Worm (Caenorhabditis elegans) whole organism, late embryonic: ENCODE data around the gene arl-1.

Source experiments
- C38D4.7 ChIP-seq: fragments of 200-800 bp; sonication (Bioruptor generic); optimal IDR thresholded peaks from 2 replicates; lab custom pipeline; 2018; ENCODE audit warnings: mild to moderate bottlenecking, missing genetic modification characterization, moderate library complexity, missing compliant biosample characterization
- F13H6.1 ChIP-seq: sonication (generic microtip); optimal IDR thresholded peaks from 2 replicates; lab custom pipeline; 2016; ENCODE audit warnings: missing genetic modification characterization, missing compliant biosample characterization
- K09A11.1 ChIP-seq: sonication (generic microtip); optimal IDR thresholded peaks from 2 replicates; lab custom pipeline; 2017; ENCODE audit warnings: antibody characterized with exemption, mild to moderate bottlenecking, missing genetic modification characterization, missing compliant biosample characterization; ENCODE audit not compliant: insufficient read depth
- Y22D7AL.16 ChIP-seq: sonication (generic microtip); optimal IDR thresholded peaks from 2 replicates; lab custom pipeline; 2016; ENCODE audit warnings: missing genetic modification characterization, missing compliant biosample characterization
- ahr-1 ChIP-seq: sonication (generic microtip); optimal IDR thresholded peaks from 2 replicates; lab custom pipeline; 2016; ENCODE audit warnings: missing genetic modification characterization, missing compliant biosample characterization
- ceh-19 ChIP-seq: fragments of 200-800 bp; sonication (Bioruptor generic); optimal IDR thresholded peaks from 2 replicates; lab custom pipeline; 2018; ENCODE audit warnings: mild to moderate bottlenecking, missing genetic modification characterization, missing compliant biosample characterization
- ceh-2 ChIP-seq: sonication (generic microtip); optimal IDR thresholded peaks from 2 replicates; lab custom pipeline; 2016; ENCODE audit warnings: missing genotype, missing genetic modification characterization, missing compliant biosample characterization
- ceh-22 ChIP-seq: sonication (generic microtip); optimal IDR thresholded peaks from 2 replicates; lab custom pipeline; 2017; ENCODE audit warnings: missing biosample characterization, missing genetic modification characterization
- ceh-30 ChIP-seq: fragments of 150-350 bp; optimal IDR thresholded peaks from 2 replicates; lab custom pipeline; 2014; ENCODE audit warnings: missing biosample characterization, missing genetic modification characterization
- ceh-34 ChIP-seq: sonication (generic microtip); optimal IDR thresholded peaks from 2 replicates; lab custom pipeline; 2016; ENCODE audit warnings: mild to moderate bottlenecking, missing genetic modification characterization, missing compliant biosample characterization
- dmd-4 ChIP-seq: sonication (generic microtip); optimal IDR thresholded peaks from 2 replicates; lab custom pipeline; 2016; ENCODE audit warnings: borderline replicate concordance, missing genetic modification characterization, missing compliant biosample characterization
- dve-1 ChIP-seq: sonication (generic microtip); optimal IDR thresholded peaks from 2 replicates; lab custom pipeline; 2017; ENCODE audit warnings: antibody characterized with exemption, mild to moderate bottlenecking, missing genetic modification characterization, missing compliant biosample characterization
- elt-2 ChIP-seq: sonication (generic microtip); optimal IDR thresholded peaks from 2 replicates; lab custom pipeline; 2016; ENCODE audit warnings: missing genetic modification reagents, missing genetic modification characterization, missing compliant biosample characterization
- ets-4 ChIP-seq: sonication (generic microtip); optimal IDR thresholded peaks from 2 replicates; lab custom pipeline; 2016; ENCODE audit warnings: missing genetic modification characterization, missing compliant biosample characterization
- fax-1 ChIP-seq: sonication (generic microtip); optimal IDR thresholded peaks from 2 replicates; lab custom pipeline; 2016; ENCODE audit warnings: missing genotype, missing genetic modification characterization, missing compliant biosample characterization
- fkh-6 ChIP-seq: sonication (generic microtip); optimal IDR thresholded peaks from 2 replicates; lab custom pipeline; 2016; ENCODE audit warnings: missing genetic modification characterization, missing compliant biosample characterization
- gmeb-2 ChIP-seq: sonication (generic microtip); optimal IDR thresholded peaks from 2 replicates; lab custom pipeline; 2016; ENCODE audit warnings: missing genetic modification characterization, inconsistent platforms, missing compliant biosample characterization
- hlh-15 ChIP-seq: sonication (generic microtip); optimal IDR thresholded peaks from 2 replicates; lab custom pipeline; 2016; ENCODE audit warnings: missing genetic modification characterization, missing compliant biosample characterization
- hlh-30 ChIP-seq: sonication (generic microtip); optimal IDR thresholded peaks from 2 replicates; lab custom pipeline; 2017; ENCODE audit warnings: antibody characterized with exemption, missing genetic modification characterization, missing compliant biosample characterization; ENCODE audit not compliant: insufficient read depth
- lim-6 ChIP-seq: sonication (generic microtip); optimal IDR thresholded peaks from 2 replicates; lab custom pipeline; 2016; ENCODE audit warnings: missing genetic modification characterization, missing compliant biosample characterization
- lin-11 ChIP-seq: fragments of 200-800 bp; sonication (Bioruptor generic); optimal IDR thresholded peaks from 2 replicates; lab custom pipeline; 2018; ENCODE audit warnings: mild to moderate bottlenecking, missing genetic modification characterization, missing compliant biosample characterization
- madf-2 ChIP-seq: sonication (generic microtip); optimal IDR thresholded peaks from 2 replicates; lab custom pipeline; 2017; ENCODE audit warnings: missing genetic modification characterization, missing compliant biosample characterization
- nfya-1 ChIP-seq: sonication (generic microtip); optimal IDR thresholded peaks from 2 replicates; lab custom pipeline; 2017; ENCODE audit warnings: missing genetic modification characterization, mild to moderate bottlenecking, missing compliant biosample characterization, antibody characterized with exemption, moderate library complexity
- pag-3 ChIP-seq: sonication (generic microtip); optimal IDR thresholded peaks from 2 replicates; lab custom pipeline; 2016; ENCODE audit warnings: missing compliant biosample characterization, missing genetic modification characterization, borderline replicate concordance
- pat-9 ChIP-seq: fragments of 200-800 bp; sonication (Bioruptor generic); optimal IDR thresholded peaks from 2 replicates; lab custom pipeline; 2018; ENCODE audit warnings: mild to moderate bottlenecking, missing genetic modification characterization, moderate library complexity, missing compliant biosample characterization
- pax-1 ChIP-seq: fragments of 150-350 bp; optimal IDR thresholded peaks from 2 replicates; lab custom pipeline; 2014; ENCODE audit warnings: missing biosample characterization, missing genetic modification characterization
- pha-2 ChIP-seq: sonication (generic microtip); optimal IDR thresholded peaks from 2 replicates; lab custom pipeline; 2017; ENCODE audit warnings: mild to moderate bottlenecking, missing genetic modification characterization, missing compliant biosample characterization
- pqm-1 ChIP-seq: sonication (generic microtip); optimal IDR thresholded peaks from 2 replicates; lab custom pipeline; 2016; ENCODE audit warnings: missing genetic modification characterization, missing compliant biosample characterization
- pros-1 ChIP-seq: fragments of 150-350 bp; optimal IDR thresholded peaks from 2 replicates; lab custom pipeline; 2014; ENCODE audit warnings: missing biosample characterization, missing genetic modification reagents, missing genetic modification characterization
- ref-2 ChIP-seq: sonication (generic microtip); optimal IDR thresholded peaks from 2 replicates; lab custom pipeline; 2016; ENCODE audit warnings: missing genetic modification characterization, missing compliant biosample characterization
- rnt-1 ChIP-seq: sonication (generic microtip); optimal IDR thresholded peaks from 2 replicates; lab custom pipeline; 2016; ENCODE audit warnings: missing genetic modification characterization, missing compliant biosample characterization
- syd-9 ChIP-seq: sonication (generic microtip); optimal IDR thresholded peaks from 2 replicates; lab custom pipeline; 2016; ENCODE audit warnings: mild to moderate bottlenecking, missing genetic modification characterization, moderate library complexity, missing compliant biosample characterization
- tbx-2 ChIP-seq: sonication (generic microtip); optimal IDR thresholded peaks from 2 replicates; lab custom pipeline; 2016; ENCODE audit warnings: missing genetic modification characterization, missing compliant biosample characterization
- unc-3 ChIP-seq, 2 experiments: fragments of 200-800 bp in 1 of 2; sonication (Bioruptor generic) in 1 of 2; sonication (generic microtip) in 1 of 2; conservative IDR thresholded peaks in 1 of 2; optimal IDR thresholded peaks in 1 of 2; 2 replicates each; pipeline versions ENCODE4 v1.3.6 to Lab custom; 2016 to 2022; ENCODE audit warnings: missing compliant biosample characterization in 2 of 2, missing genetic modification characterization in 2 of 2, missing genetic modification reagents in 1 of 2
- unc-42 ChIP-seq: sonication (generic microtip); optimal IDR thresholded peaks from 2 replicates; lab custom pipeline; 2016; ENCODE audit warnings: missing genotype, missing genetic modification characterization, missing compliant biosample characterization
- ztf-16 ChIP-seq: sonication (generic microtip); optimal IDR thresholded peaks from 2 replicates; lab custom pipeline; 2017; ENCODE audit warnings: missing genetic modification characterization, missing compliant biosample characterization

The arl-1 gene

DNA sequence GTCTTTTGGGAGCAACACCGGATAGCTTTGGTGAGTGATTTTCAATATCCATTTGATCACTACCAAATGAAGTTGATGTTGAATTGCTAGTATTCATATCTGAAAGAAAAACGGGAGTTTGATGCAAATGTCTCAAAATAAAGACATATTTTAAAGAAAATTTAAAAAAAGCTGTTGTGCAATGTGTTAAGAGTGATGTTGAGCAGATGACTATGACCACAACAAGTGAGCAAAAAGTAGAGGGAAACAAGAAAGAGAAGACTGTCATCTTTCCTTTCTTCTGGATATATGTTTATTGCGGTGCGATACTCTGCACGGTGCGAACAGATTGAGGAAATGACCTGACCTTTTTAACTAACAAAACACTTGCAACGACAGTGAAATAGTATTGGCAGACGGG, 41.6 kb downstream of the arl-1 start, which contains the start of gene T22C8.4:
TSS of gene T22C8.4 (minus strand) at position 101 of the 400 bp plus-strand sequence.
- no peak for TF ChIP-seq Y22D7AL.16 (tag; lab: Kevin White, UChicago)
- TF ChIP-seq ref-2 (tag; lab: Kevin White, UChicago): no peak
- TF ChIP-seq ceh-22 (tag; lab: Kevin White, UChicago): no peak
- TF ChIP-seq fkh-6 (tag; lab: Kevin White, UChicago): no peak
- no peak for TF ChIP-seq tbx-2 (tag; lab: Kevin White, UChicago)
- TF ChIP-seq ceh-2 (tag; lab: Kevin White, UChicago): no peak
- no peak for TF ChIP-seq ceh-34 (tag; lab: Kevin White, UChicago)
- TF ChIP-seq ceh-19 (GFP tag; lab: Kevin White, UChicago): no peak
- TF ChIP-seq lin-11 (tag; lab: Kevin White, UChicago): no peak

DNA sequence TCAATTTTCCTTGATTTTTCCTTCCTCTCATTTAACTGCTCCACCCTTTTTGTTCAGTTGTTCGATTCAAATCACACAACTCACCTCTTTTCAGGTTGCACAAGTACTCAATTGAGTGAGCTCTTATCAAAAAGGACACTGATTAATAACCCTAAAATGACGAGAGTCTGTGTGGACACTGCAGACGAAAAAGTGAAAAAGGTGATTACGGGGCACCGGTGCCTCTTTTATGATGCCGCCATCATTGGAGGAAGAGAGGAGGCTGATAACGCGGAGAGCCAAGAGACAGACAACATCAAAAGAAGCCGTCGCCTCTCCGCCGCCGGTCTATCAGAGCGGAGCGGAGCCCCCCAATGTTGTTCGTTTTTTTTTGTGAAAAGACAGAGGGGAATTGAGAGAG, 43.4 kb downstream of the arl-1 start, which contains the start of gene sptf-2:
TSS of gene sptf-2 (plus strand) at position 297 of the 400 bp plus-strand sequence.
- TF ChIP-seq gmeb-2 (tag; lab: Kevin White, UChicago): no peak
- TF ChIP-seq ceh-30 (tag; lab: Kevin White, UChicago): no peak
- TF ChIP-seq elt-2 (tag; lab: Kevin White, UChicago): peak; percentile 93

DNA sequence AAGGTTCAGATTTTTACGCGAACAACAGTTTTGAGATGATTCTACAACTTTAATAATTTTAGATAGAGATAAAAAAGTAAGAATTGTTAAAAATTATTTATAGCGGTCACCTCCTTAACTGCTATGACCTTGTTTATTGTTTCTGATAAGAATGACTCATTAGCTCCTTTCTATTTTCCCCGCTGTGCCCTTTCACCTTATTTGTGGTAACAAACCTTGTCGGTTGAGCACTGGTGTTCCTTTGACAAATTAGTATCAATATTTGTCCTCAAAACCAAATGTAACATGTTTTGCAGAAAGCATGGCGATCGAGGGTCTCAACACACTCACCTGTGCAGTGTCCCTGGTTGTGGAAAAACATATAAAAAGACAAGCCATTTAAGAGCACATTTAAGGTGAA, 44.8 kb downstream of the arl-1 start:
- TF ChIP-seq pag-3 (tag; lab: Kevin White, UChicago) (no peak), ref-2 (tag; lab: Kevin White, UChicago) (no peak), pax-1 (tag; lab: Kevin White, UChicago) (no peak), ets-4 (tag; lab: Kevin White, UChicago) (no peak), pqm-1 (no peak), fax-1 (tag; lab: Kevin White, UChicago) (no peak), pat-9 (no peak)

DNA sequence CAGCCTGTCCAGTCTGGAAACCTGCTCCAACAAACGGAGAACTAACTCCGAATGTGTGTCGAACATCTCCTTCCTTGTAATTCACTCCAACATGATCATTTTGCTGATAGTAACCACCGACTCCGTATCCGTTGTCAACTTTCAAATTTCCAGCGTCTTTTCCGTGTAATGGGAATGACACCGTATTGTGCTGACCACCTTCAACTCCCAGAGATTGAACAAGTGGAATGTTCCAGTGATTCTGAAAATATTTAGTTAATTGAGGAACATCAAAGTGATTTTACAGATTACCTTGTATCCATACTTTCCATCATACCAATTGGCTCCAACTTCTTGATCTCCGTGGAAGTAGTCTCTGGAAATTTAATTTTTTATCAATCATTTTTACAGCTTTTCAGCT, 46.1 kb downstream of the arl-1 start:
- TF ChIP-seq ets-4 (tag; lab: Kevin White, UChicago): no peak

DNA sequence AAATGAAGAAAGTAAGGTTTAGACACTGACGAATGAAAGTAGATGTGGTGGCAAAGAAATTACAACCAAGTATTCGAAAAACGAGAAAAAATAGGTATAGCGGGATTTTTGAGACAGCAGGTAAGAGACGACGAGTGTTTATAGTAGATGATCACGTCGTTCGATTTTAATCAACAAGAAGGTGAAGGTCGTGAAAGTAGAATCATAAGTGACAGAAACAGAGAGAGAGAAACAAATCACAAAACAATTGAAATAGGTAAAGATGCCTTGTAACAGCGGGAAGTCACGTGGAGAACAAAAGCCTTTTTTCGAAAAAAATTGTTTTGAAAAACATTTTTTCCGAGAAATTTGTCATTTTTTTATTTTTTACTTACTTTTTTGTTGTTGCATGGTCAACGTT, 48.3 kb downstream of the arl-1 start, which contains the start of gene T22C8.6:
TSS of gene T22C8.6 (minus strand) at position 194 of the 400 bp plus-strand sequence.
- TF ChIP-seq dmd-4 (tag; lab: Kevin White, UChicago) (no peak), syd-9 (tag; lab: Kevin White, UChicago) (no peak), dve-1 (tag; lab: Kevin White, UChicago) (no peak), fax-1 (tag; lab: Kevin White, UChicago) (no peak), ceh-19 (GFP tag; lab: Kevin White, UChicago) (no peak), unc-42 (no peak), pha-2 (no peak), lim-6 (tag; lab: Kevin White, UChicago) (no peak), C38D4.7 (GFP tag; lab: Kevin White, UChicago) (no peak), nfya-1 (tag; lab: Kevin White, UChicago) (no peak), F13H6.1 (no peak), hlh-15 (no peak), rnt-1 (tag; lab: Kevin White, UChicago) (no peak)
- TF ChIP-seq, all 69 proteins: peak for 0

DNA sequence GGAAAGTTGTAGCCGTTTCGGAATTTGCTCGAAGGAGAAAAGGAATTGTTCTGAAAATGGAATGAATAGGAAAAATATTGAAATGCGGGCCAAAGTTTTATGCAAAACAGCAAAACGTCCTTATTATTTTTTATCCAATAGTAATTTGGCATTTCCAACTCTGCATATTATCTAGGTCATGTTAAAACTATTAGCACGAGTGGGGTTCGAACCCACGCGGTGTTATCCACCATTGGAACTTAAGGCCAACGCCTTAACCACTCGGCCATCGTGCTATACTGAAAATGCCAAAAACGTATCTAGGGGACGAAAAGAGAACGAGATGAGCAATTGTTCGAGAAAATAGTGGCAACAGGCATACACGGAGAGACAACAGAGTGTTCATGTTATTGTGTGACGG, 50.0 kb downstream of the arl-1 start:
- no peak for TF ChIP-seq pros-1 (tag; lab: Kevin White, UChicago)
- TF ChIP-seq hlh-30 (tag; lab: Kevin White, UChicago): no peak
- no peak for TF ChIP-seq unc-3 (GFP tag; conservative IDR thresholded peaks at IDR 0.05; lab: Robert Waterston, UW)
- TF ChIP-seq unc-3 (tag; optimal IDR thresholded peaks at IDR 0.05; lab: Kevin White, UChicago): no peak
- TF ChIP-seq K09A11.1 (tag; lab: Kevin White, UChicago): no peak
- no peak for TF ChIP-seq ceh-30 (tag; lab: Kevin White, UChicago)
- no peak for TF ChIP-seq ztf-16
- no peak for TF ChIP-seq tbx-2 (tag; lab: Kevin White, UChicago)
- no peak for TF ChIP-seq hlh-15
- TF ChIP-seq dve-1 (tag; lab: Kevin White, UChicago): no peak
- TF ChIP-seq ahr-1 (tag; lab: Kevin White, UChicago): no peak
- TF ChIP-seq madf-2 (tag; lab: Kevin White, UChicago): no peak
- TF ChIP-seq, all 69 proteins: peak for 0
